Fruit fly (Drosophila melanogaster) whole organism, embryonic: ENCODE data around the gene CG10064.

Experiments used
- CG11504 ChIP-seq: fragments of 200-800 bp; sonication (Bioruptor generic); optimal IDR thresholded peaks from 3 replicates; lab custom pipeline; 2019; ENCODE audit warnings: missing biosample characterization, mild to moderate bottlenecking, missing genetic modification characterization, moderate library complexity
- CG11696 ChIP-seq: fragments of 200-800 bp; sonication (Bioruptor generic); IDR thresholded peaks from 2 replicates; pipeline ENCODE4 v1.3.6; 2022; ENCODE audit warnings: missing biosample characterization, missing genetic modification characterization
- CG12391 ChIP-seq: fragments of 200-800 bp; sonication (Bioruptor generic); optimal IDR thresholded peaks from 3 replicates; lab custom pipeline; 2018; ENCODE audit warnings: missing biosample characterization, mild to moderate bottlenecking, missing genetic modification characterization, moderate library complexity
- CG12659 ChIP-seq: fragments of 200-800 bp; sonication (Bioruptor generic); optimal IDR thresholded peaks from 3 replicates; lab custom pipeline; 2017; ENCODE audit warnings: mild to moderate bottlenecking, missing biosample characterization, missing genetic modification reagents, missing genetic modification characterization
- CG12744 ChIP-seq: fragments of 200-800 bp; sonication (Bioruptor generic); optimal IDR thresholded peaks from 2 replicates; lab custom pipeline; 2016; ENCODE audit warnings: missing biosample characterization, missing genetic modification characterization
- CG13287 ChIP-seq: fragments of 200-800 bp; sonication (Bioruptor generic); IDR thresholded peaks from 2 replicates; pipeline ENCODE4 v1.3.6; 2022; ENCODE audit warnings: missing biosample characterization, missing genetic modification characterization; ENCODE audit not compliant: partially characterized antibody
- CG15601 ChIP-seq: fragments of 200-800 bp; sonication (Bioruptor generic); optimal IDR thresholded peaks from 3 replicates; lab custom pipeline; 2019; ENCODE audit warnings: missing biosample characterization, mild to moderate bottlenecking, missing genetic modification characterization, moderate library complexity
- CG16863 ChIP-seq: fragments of 200-800 bp; sonication (Bioruptor generic); optimal IDR thresholded peaks from 3 replicates; lab custom pipeline; 2016; ENCODE audit warnings: missing biosample characterization, missing genetic modification characterization
- CG17568 ChIP-seq: fragments of 200-800 bp; sonication (Bioruptor generic); optimal IDR thresholded peaks from 2 replicates; lab custom pipeline; 2018; ENCODE audit warnings: missing biosample characterization, mild to moderate bottlenecking, missing genetic modification characterization, moderate library complexity
- CG1792 ChIP-seq: fragments of 200-800 bp; sonication (Bioruptor generic); optimal IDR thresholded peaks from 2 replicates; lab custom pipeline; 2016; ENCODE audit warnings: missing biosample characterization, missing genetic modification characterization
- CG18619 ChIP-seq: fragments of 200-800 bp; sonication (Bioruptor generic); optimal IDR thresholded peaks from 3 replicates; lab custom pipeline; 2017; ENCODE audit warnings: missing biosample characterization, mild to moderate bottlenecking, missing genetic modification characterization
- CG30431 ChIP-seq: fragments of 200-800 bp; sonication (Bioruptor generic); optimal IDR thresholded peaks from 2 replicates; lab custom pipeline; 2017; ENCODE audit warnings: missing biosample characterization, missing genetic modification characterization
- CG3065 ChIP-seq: fragments of 200-800 bp; sonication (Bioruptor generic); optimal IDR thresholded peaks from 2 replicates; lab custom pipeline; 2016; ENCODE audit warnings: missing biosample characterization, missing genetic modification characterization
- CG5180 ChIP-seq: fragments of 200-800 bp; sonication (Bioruptor generic); optimal IDR thresholded peaks from 3 replicates; lab custom pipeline; 2017; ENCODE audit warnings: missing biosample characterization, missing genetic modification characterization, mild to moderate bottlenecking, moderate library complexity, missing genetic modification reagents
- CG6654 ChIP-seq: fragments of 200-800 bp; sonication (Bioruptor generic); optimal IDR thresholded peaks from 2 replicates; lab custom pipeline; 2017; ENCODE audit warnings: missing biosample characterization, mild to moderate bottlenecking, missing genetic modification characterization
- CG7963 ChIP-seq: fragments of 200-800 bp; sonication (Bioruptor generic); IDR thresholded peaks from 3 replicates; pipeline ENCODE4 v1.3.6; 2022; ENCODE audit warnings: missing biosample characterization, missing genetic modification characterization; ENCODE audit not compliant: partially characterized antibody
- CG7987 ChIP-seq: fragments of 200-800 bp; sonication (Bioruptor generic); optimal IDR thresholded peaks from 2 replicates; lab custom pipeline; 2018; ENCODE audit warnings: missing biosample characterization, mild to moderate bottlenecking, missing genetic modification characterization, moderate library complexity
- CG9437 ChIP-seq: fragments of 200-800 bp; sonication (Bioruptor generic); optimal IDR thresholded peaks from 2 replicates; lab custom pipeline; 2018; ENCODE audit warnings: missing biosample characterization, mild to moderate bottlenecking, missing genetic modification characterization
- CoRest ChIP-seq: fragments of 200-800 bp; sonication (Bioruptor generic); optimal IDR thresholded peaks from 3 replicates; lab custom pipeline; 2018; ENCODE audit warnings: missing biosample characterization, mild to moderate bottlenecking, missing genetic modification characterization, moderate library complexity
- D19A ChIP-seq: fragments of 200-800 bp; optimal IDR thresholded peaks from 3 replicates; lab custom pipeline; 2019; ENCODE audit warnings: missing biosample characterization, mild to moderate bottlenecking, missing genetic modification characterization, moderate library complexity
- Fer2 ChIP-seq: fragments of 200-800 bp; sonication (Bioruptor generic); optimal IDR thresholded peaks from 2 replicates; lab custom pipeline; 2018; ENCODE audit warnings: missing biosample characterization, mild to moderate bottlenecking, missing genetic modification characterization, moderate library complexity
- Gsc ChIP-seq: fragments of 200-800 bp; sonication (Bioruptor generic); IDR thresholded peaks from 2 replicates; pipeline ENCODE4 v1.3.6; 2022; ENCODE audit warnings: missing biosample characterization, missing genetic modification characterization
- Med ChIP-seq: fragments of 200-800 bp; sonication (Bioruptor generic); peaks from one replicate; lab custom pipeline; 2016; ENCODE audit warnings: missing biosample characterization, missing genetic modification characterization, mild to moderate bottlenecking, inconsistent platforms, moderate library complexity
- NC2α ChIP-seq: fragments of 200-800 bp; sonication (Bioruptor generic); optimal IDR thresholded peaks from 2 replicates; lab custom pipeline; 2016; ENCODE audit warnings: missing biosample characterization, missing genetic modification characterization
- Optix ChIP-seq: fragments of 200-800 bp; sonication (Bioruptor generic); IDR thresholded peaks from 3 replicates; pipeline ENCODE4 v1.3.6; 2022; ENCODE audit warnings: missing biosample characterization, missing genetic modification characterization
- Pdp1 ChIP-seq, 2 experiments: fragments of 200-800 bp; sonication (Bioruptor generic); optimal IDR thresholded peaks; 3 replicates each; lab custom pipeline; 2016; ENCODE audit warnings: missing biosample characterization in 2 of 2, missing genetic modification characterization in 2 of 2, mild to moderate bottlenecking in 1 of 2, moderate library complexity in 1 of 2
- Poxn ChIP-seq: fragments of 200-800 bp; sonication (Bioruptor generic); IDR thresholded peaks from 2 replicates; pipeline ENCODE4 v1.3.6; 2022; ENCODE audit warnings: missing biosample characterization, missing genetic modification characterization
- Sry-β ChIP-seq: fragments of 200-800 bp; sonication (Bioruptor generic); optimal IDR thresholded peaks from 2 replicates; lab custom pipeline; 2018; ENCODE audit warnings: missing biosample characterization, mild to moderate bottlenecking, missing genetic modification characterization, moderate library complexity
- Stat92E ChIP-seq, 3 experiments: fragments of >200 bp in 2 of 3; fragments of 200-800 bp in 1 of 3; sonication (Bioruptor generic) in 1 of 3; optimal IDR thresholded peaks; 2 replicates each; lab custom pipeline; 2017 to 2019; ENCODE audit warnings: missing biosample characterization in 3 of 3, missing genetic modification characterization in 3 of 3, mild to moderate bottlenecking in 1 of 3, moderate library complexity in 1 of 3
- chinmo ChIP-seq: fragments of 200-800 bp; sonication (Bioruptor generic); IDR thresholded peaks from 4 replicates; pipeline ENCODE4 v1.3.6; 2022; ENCODE audit warnings: missing biosample characterization, missing genetic modification characterization; ENCODE audit not compliant: partially characterized antibody
- crol ChIP-seq: fragments of 200-800 bp; sonication (Bioruptor generic); IDR thresholded peaks from 2 replicates; pipeline ENCODE4 v1.3.6; 2022; ENCODE audit warnings: missing biosample characterization, missing genetic modification characterization
- crp ChIP-seq, 2 experiments: fragments of 200-800 bp; sonication (Bioruptor generic); optimal IDR thresholded peaks; 2 replicates in 1 of 2; 3 replicates in 1 of 2; lab custom pipeline; 2017; ENCODE audit warnings: missing biosample characterization in 2 of 2, missing genetic modification characterization in 2 of 2, mild to moderate bottlenecking in 1 of 2, moderate library complexity in 1 of 2
- cwo ChIP-seq: fragments of 200-800 bp; sonication (Bioruptor generic); optimal IDR thresholded peaks from 3 replicates; lab custom pipeline; 2017; ENCODE audit warnings: missing biosample characterization, missing genetic modification characterization, mild to moderate bottlenecking, moderate library complexity, missing genetic modification reagents
- exex ChIP-seq: fragments of 200-800 bp; sonication (Bioruptor generic); optimal IDR thresholded peaks from 4 replicates; lab custom pipeline; 2018; ENCODE audit warnings: missing biosample characterization, mild to moderate bottlenecking, missing genetic modification characterization, moderate library complexity
- ftz-f1 ChIP-seq: fragments of 200-800 bp; sonication (Bioruptor generic); optimal IDR thresholded peaks from 2 replicates; lab custom pipeline; 2016; ENCODE audit warnings: missing biosample characterization, missing genetic modification characterization
- hbn ChIP-seq: fragments of 200-800 bp; sonication (Bioruptor generic); IDR thresholded peaks from 2 replicates; pipeline ENCODE4 v1.3.6; 2022; ENCODE audit warnings: missing biosample characterization, missing genetic modification characterization; ENCODE audit not compliant: partially characterized antibody
- ind ChIP-seq: fragments of 200-800 bp; sonication (Bioruptor generic); optimal IDR thresholded peaks from 3 replicates; lab custom pipeline; 2016; ENCODE audit warnings: missing biosample characterization, missing genetic modification characterization
- ken ChIP-seq: fragments of 200-800 bp; sonication (Bioruptor generic); IDR thresholded peaks from 3 replicates; pipeline ENCODE4 v1.3.6; 2022; ENCODE audit warnings: missing biosample characterization, missing genetic modification characterization
- kni ChIP-seq: fragments of 200-800 bp; sonication (Bioruptor generic); optimal IDR thresholded peaks from 3 replicates; lab custom pipeline; 2017; ENCODE audit warnings: mild to moderate bottlenecking, missing biosample characterization, missing genetic modification reagents, missing genetic modification characterization
- prd ChIP-seq, 3 experiments: fragments of >200 bp in 2 of 3; fragments of 200-800 bp in 1 of 3; sonication (Bioruptor generic) in 1 of 3; optimal IDR thresholded peaks in 2 of 3; IDR thresholded peaks in 1 of 3; 2 replicates in 2 of 3; 3 replicates in 1 of 3; pipeline versions ENCODE4 v1.3.6 to Lab custom; 2017 to 2022; ENCODE audit warnings: missing biosample characterization in 1 of 3, missing genetic modification characterization in 1 of 3
- sd ChIP-seq: fragments of 200-800 bp; sonication (Bioruptor generic); optimal IDR thresholded peaks from 3 replicates; lab custom pipeline; 2018; ENCODE audit warnings: missing biosample characterization, mild to moderate bottlenecking, missing genetic modification characterization, moderate library complexity
- shn ChIP-seq: fragments of 200-800 bp; sonication (Bioruptor generic); optimal IDR thresholded peaks from 3 replicates; lab custom pipeline; 2016; ENCODE audit warnings: missing biosample characterization, missing genetic modification characterization
- slou ChIP-seq: fragments of 200-800 bp; sonication (Bioruptor generic); optimal IDR thresholded peaks from 3 replicates; lab custom pipeline; 2016; ENCODE audit warnings: missing biosample characterization, missing genetic modification characterization
- stwl ChIP-seq: fragments of 200-800 bp; sonication (Bioruptor generic); optimal IDR thresholded peaks from 3 replicates; lab custom pipeline; 2018; ENCODE audit warnings: missing biosample characterization, mild to moderate bottlenecking, missing genetic modification characterization, moderate library complexity
- ttk ChIP-seq: fragments of 200-800 bp; sonication (Bioruptor generic); IDR thresholded peaks from 2 replicates; pipeline ENCODE4 v2.1.2; 2022; ENCODE audit warnings: missing biosample characterization, missing genetic modification characterization
- vvl ChIP-seq: fragments of 200-800 bp; sonication (Bioruptor generic); IDR thresholded peaks from 2 replicates; pipeline ENCODE4 v1.3.6; 2022; ENCODE audit warnings: missing biosample characterization, missing genetic modification characterization
- yki ChIP-seq: fragments of >200 bp; optimal IDR thresholded peaks from 3 replicates; lab custom pipeline; 2018

CG10064 gene

dm6 chr3L:7012271-7012670, 44.6 kb upstream of the CG10064 start:
- TF ChIP-seq CG1792 (GFP tag; lab: Kevin White, UChicago) (no peak), CG6654 (GFP tag; lab: Kevin White, UChicago) (peak; percentile 97), stwl (tag; lab: Kevin White, UChicago) (peak; percentile 13)

dm6 chr3L:7009886-7010285, 42.2 kb upstream of the CG10064 start:
- TF ChIP-seq ttk (GFP tag; lab: Robert Waterston, UW) (no peak), chinmo (GFP tag; lab: Robert Waterston, UW) (0 out of 4 replicates have a peak, but pooled peaks have one; percentile 26), Stat92E (GFP tag; optimal IDR thresholded peaks at IDR 0.05; lab: Kevin White, UChicago) (no peak), CG11696 (GFP tag; lab: Robert Waterston, UW) (no peak), crol (GFP tag; lab: Robert Waterston, UW) (0 out of 2 replicates have a peak, but pooled peaks have one; percentile 6), vvl (GFP tag; lab: Robert Waterston, UW) (peak; percentile 29; the same call in 1 of the 2 replicates), ken (GFP tag; lab: Robert Waterston, UW) (no peak), Sry-β (no peak), cwo (GFP tag; lab: Kevin White, UChicago) (peak; percentile 45), Med (GFP tag; lab: Kevin White, UChicago) (peak; percentile 15), Pdp1 (GFP tag; optimal IDR thresholded peaks at IDR 0.05; lab: Kevin White, UChicago) (peak in 1 of 2 experiments; percentile 19), sd (peak; percentile 65), kni (peak; percentile 58), yki (no peak), crp (GFP tag; optimal IDR thresholded peaks at IDR 0.05; lab: Kevin White, UChicago) (no peak)

- TF ChIP-seq CG18619 (GFP tag; lab: Kevin White, UChicago) (no peak), ftz-f1 (GFP tag; lab: Kevin White, UChicago) (no peak), CG15601 (tag; lab: Kevin White, UChicago) (no peak), NC2α (GFP tag; lab: Kevin White, UChicago) (no peak), CG16863 (GFP tag; lab: Kevin White, UChicago) (no peak), exex (tag; lab: Kevin White, UChicago) (no peak), CG13287 (GFP tag; lab: Robert Waterston, UW) (no peak), ind (GFP tag; lab: Kevin White, UChicago) (no peak), shn (GFP tag; lab: Kevin White, UChicago) (no peak), CG11504 (tag; lab: Kevin White, UChicago) (peak; percentile 58), CG7987 (GFP tag; lab: Kevin White, UChicago) (no peak), CG7963 (GFP tag; lab: Robert Waterston, UW) (no peak), CG5180 (GFP tag; lab: Kevin White, UChicago) (no peak), Gsc (GFP tag; lab: Robert Waterston, UW) (no peak), CG12744 (GFP tag; lab: Kevin White, UChicago) (no peak), Optix (no peak), CoRest (tag; lab: Kevin White, UChicago) (peak; percentile 21), CG17568 (GFP tag; lab: Kevin White, UChicago) (no peak), hbn (GFP tag; lab: Robert Waterston, UW) (no peak), Fer2 (tag; lab: Kevin White, UChicago) (no peak), CG12391 (tag; lab: Kevin White, UChicago) (no peak), CG9437 (GFP tag; lab: Kevin White, UChicago) (peak; percentile 5), CG30431 (GFP tag; lab: Kevin White, UChicago) (no peak), Poxn (GFP tag; lab: Robert Waterston, UW) (no peak), prd (optimal IDR thresholded peaks at IDR 0.05; lab: Kevin White, UChicago) (no peak), prd (GFP tag; IDR thresholded peaks at IDR 0.05; lab: Robert Waterston, UW) (no peak), slou (no peak), CG12659 (no peak), CG3065 (GFP tag; lab: Kevin White, UChicago) (no peak), D19A (peak; percentile 43)
Measured at dm6 chr3L:7009411-7009810, 41.7 kb upstream of the CG10064 start.
